Worm (Caenorhabditis elegans) whole organism, L2 larva: ENCODE results near the gene W06F12.2.

Experiments used
- C34F6.9 ChIP-seq: fragments of 150-350 bp; optimal IDR thresholded peaks from 2 replicates; lab custom pipeline; 2014; ENCODE audit warnings: missing biosample characterization, missing genetic modification characterization
- F13H6.1 ChIP-seq: sonication (generic microtip); optimal IDR thresholded peaks from 2 replicates; lab custom pipeline; 2016; ENCODE audit warnings: missing genetic modification characterization, missing compliant biosample characterization
- R02D3.7 ChIP-seq: fragments of 150-350 bp; optimal IDR thresholded peaks from 2 replicates; lab custom pipeline; 2014; ENCODE audit warnings: missing biosample characterization, missing genetic modification characterization
- Y55F3AM.14 ChIP-seq: fragments of 200-800 bp; sonication (Bioruptor generic); optimal IDR thresholded peaks from 2 replicates; lab custom pipeline; 2018; ENCODE audit warnings: mild to moderate bottlenecking, missing genetic modification characterization, missing compliant biosample characterization
- alr-1 ChIP-seq: fragments of 150-350 bp; optimal IDR thresholded peaks from 2 replicates; lab custom pipeline; 2014; ENCODE audit warnings: missing biosample characterization, missing genetic modification characterization
- blmp-1 ChIP-seq: sonication (generic microtip); optimal IDR thresholded peaks from 2 replicates; lab custom pipeline; 2017; ENCODE audit warnings: missing genetic modification characterization, mild to moderate bottlenecking, missing compliant biosample characterization, antibody characterized with exemption, moderate library complexity; ENCODE audit not compliant: insufficient read depth
- ceh-82 ChIP-seq: fragments of 150-350 bp; optimal IDR thresholded peaks from 2 replicates; lab custom pipeline; 2014; ENCODE audit warnings: missing biosample characterization, missing genetic modification characterization
- crh-2 ChIP-seq: sonication (generic microtip); optimal IDR thresholded peaks from 2 replicates; lab custom pipeline; 2017; ENCODE audit warnings: missing biosample characterization, missing genetic modification characterization
- elt-3 ChIP-seq: sonication (generic microtip); optimal IDR thresholded peaks from 2 replicates; lab custom pipeline; 2017; ENCODE audit warnings: missing biosample characterization, missing genetic modification characterization
- fos-1 ChIP-seq: fragments of 150-350 bp; optimal IDR thresholded peaks from 2 replicates; lab custom pipeline; 2014; ENCODE audit warnings: missing biosample characterization, missing genetic modification characterization
- gmeb-1 ChIP-seq: fragments of 150-350 bp; optimal IDR thresholded peaks from 2 replicates; lab custom pipeline; 2014; ENCODE audit warnings: missing biosample characterization, missing genetic modification characterization
- lin-11 ChIP-seq: fragments of 150-350 bp; sonication (generic microtip); optimal IDR thresholded peaks from 2 replicates; lab custom pipeline; 2014; ENCODE audit warnings: missing biosample characterization, missing genetic modification characterization, inconsistent platforms, mixed read lengths
- lin-13 ChIP-seq: fragments of 150-350 bp; optimal IDR thresholded peaks from 2 replicates; lab custom pipeline; 2014; ENCODE audit warnings: missing biosample characterization, missing genetic modification reagents, missing genetic modification characterization
- lsy-2 ChIP-seq, 2 experiments: fragments of 150-350 bp in 1 of 2; sonication (generic microtip) in 1 of 2; optimal IDR thresholded peaks; 2 replicates each; lab custom pipeline; 2014 to 2017; ENCODE audit warnings: missing biosample characterization in 2 of 2, missing genetic modification characterization in 2 of 2
- mab-5 ChIP-seq: fragments of 150-350 bp; optimal IDR thresholded peaks from 2 replicates; lab custom pipeline; 2014; ENCODE audit warnings: missing biosample characterization, missing genetic modification characterization
- mbf-1 ChIP-seq: sonication (generic microtip); optimal IDR thresholded peaks from 2 replicates; lab custom pipeline; 2017; ENCODE audit warnings: missing biosample characterization, missing genetic modification characterization
- mdl-1 ChIP-seq, 2 experiments: fragments of 150-350 bp in 1 of 2; sonication (generic microtip) in 1 of 2; optimal IDR thresholded peaks; 2 replicates each; lab custom pipeline; 2017; ENCODE audit warnings: missing biosample characterization in 2 of 2, missing genetic modification characterization in 2 of 2
- nhr-11 ChIP-seq: fragments of 150-350 bp; optimal IDR thresholded peaks from 2 replicates; lab custom pipeline; 2014; ENCODE audit warnings: missing biosample characterization, missing genetic modification characterization
- nhr-129 ChIP-seq: fragments of 150-350 bp; optimal IDR thresholded peaks from 2 replicates; lab custom pipeline; 2014; ENCODE audit warnings: missing biosample characterization, missing genetic modification characterization
- nhr-21 ChIP-seq: fragments of 150-350 bp; optimal IDR thresholded peaks from 2 replicates; lab custom pipeline; 2014; ENCODE audit warnings: missing biosample characterization, missing genetic modification characterization
- nhr-25 ChIP-seq: fragments of 150-350 bp; sonication (generic microtip); optimal IDR thresholded peaks from 3 replicates; lab custom pipeline; 2014; ENCODE audit warnings: missing biosample characterization, missing genetic modification characterization
- sem-4 ChIP-seq: fragments of 150-350 bp; optimal IDR thresholded peaks from 2 replicates; lab custom pipeline; 2014; ENCODE audit warnings: missing biosample characterization, missing genetic modification reagents, missing genetic modification characterization
- sma-3 ChIP-seq: sonication (generic microtip); optimal IDR thresholded peaks from 2 replicates; lab custom pipeline; 2016; ENCODE audit warnings: missing genetic modification reagents, missing genetic modification characterization, missing compliant biosample characterization
- sma-9 ChIP-seq, 2 experiments: fragments of 150-350 bp in 1 of 2; sonication (generic microtip) in 1 of 2; optimal IDR thresholded peaks; 2 replicates each; lab custom pipeline; 2014 to 2016; ENCODE audit warnings: missing genetic modification characterization in 2 of 2, mild to moderate bottlenecking in 1 of 2, missing biosample characterization in 1 of 2, missing compliant biosample characterization in 1 of 2, missing genetic modification reagents in 1 of 2, moderate library complexity in 1 of 2
- snpc-4 ChIP-seq: fragments of 150-350 bp; optimal IDR thresholded peaks from 2 replicates; lab custom pipeline; 2014; ENCODE audit warnings: missing biosample characterization, missing genetic modification characterization
- unc-39 ChIP-seq: fragments of 150-350 bp; optimal IDR thresholded peaks from 2 replicates; lab custom pipeline; 2014; ENCODE audit warnings: missing biosample characterization, missing genetic modification characterization
- unc-62 ChIP-seq: fragments of 150-350 bp; optimal IDR thresholded peaks from 2 replicates; lab custom pipeline; 2014; ENCODE audit warnings: missing biosample characterization, missing genetic modification reagents, missing genetic modification characterization
- ztf-1 ChIP-seq: fragments of 200-800 bp; sonication (Bioruptor generic); conservative IDR thresholded peaks from 2 replicates; pipeline ENCODE4 v1.3.6; 2022; ENCODE audit warnings: missing genetic modification characterization, missing compliant biosample characterization
- ztf-11 ChIP-seq: sonication (generic microtip); optimal IDR thresholded peaks from 2 replicates; lab custom pipeline; 2017; ENCODE audit warnings: missing biosample characterization, missing genetic modification characterization

Gene W06F12.2

ce11 chrIII:13765782-13766181 lies 34.3 kb upstream of the W06F12.2 start:
- no peak for TF ChIP-seq C34F6.9 (tag; lab: Kevin White, UChicago)
- TF ChIP-seq snpc-4, result no peak
- TF ChIP-seq lin-13 (GFP tag; lab: Kevin White, UChicago), result no peak
- no peak for TF ChIP-seq ztf-1 (GFP tag; lab: Robert Waterston, UW)

- TF ChIP-seq ztf-11 (tag; lab: Kevin White, UChicago), result no peak
- TF ChIP-seq unc-39 (tag; lab: Kevin White, UChicago), result no peak
- TF ChIP-seq crh-2, result peak; percentile 46
- no peak for TF ChIP-seq mdl-1 (tag; optimal IDR thresholded peaks at IDR 0.05; lab: Kevin White, UChicago)
- peak; percentile 47 for TF ChIP-seq sma-3
- TF ChIP-seq fos-1 (tag; lab: Kevin White, UChicago), result peak; percentile 90
- no peak for TF ChIP-seq mab-5
- peak; percentile 18 for TF ChIP-seq Y55F3AM.14
- TF ChIP-seq gmeb-1 (tag; lab: Kevin White, UChicago), result no peak
- TF ChIP-seq snpc-4, result peak; percentile 46
- no peak for TF ChIP-seq C34F6.9 (tag; lab: Kevin White, UChicago)
- TF ChIP-seq nhr-25, result peak; percentile 53
- peak in 1 of 2 experiments; percentile 1 for TF ChIP-seq lsy-2 (tag; optimal IDR thresholded peaks at IDR 0.05; lab: Kevin White, UChicago)
- TF ChIP-seq F13H6.1 (tag; lab: Kevin White, UChicago), result peak; percentile 10
- TF ChIP-seq blmp-1 (tag; lab: Kevin White, UChicago), result peak; percentile 56
- TF ChIP-seq ztf-1 (GFP tag; lab: Robert Waterston, UW), result no peak
- no peak for TF ChIP-seq lin-11 (tag; lab: Kevin White, UChicago)
- TF ChIP-seq nhr-129 (tag; lab: Kevin White, UChicago), result peak; percentile 54
- TF ChIP-seq sma-9 (GFP tag; optimal IDR thresholded peaks at IDR 0.05; lab: Kevin White, UChicago), result peak; percentile 10
- no peak for TF ChIP-seq sma-9 (tag; optimal IDR thresholded peaks at IDR 0.05; lab: Kevin White, UChicago)
- no peak for TF ChIP-seq nhr-21 (tag; lab: Kevin White, UChicago)
These were observed 32.0 kb upstream of the W06F12.2 start for ce11 chrIII:13763260-13764112.

ce11 chrIII:13762046-13762445 lies 30.6 kb upstream of the W06F12.2 start, which contains the start of gene dbn-1:
TSS of gene dbn-1 (minus strand) at chrIII:13762069.
- TF ChIP-seq unc-39 (tag; lab: Kevin White, UChicago) (no peak), sma-9 (GFP tag; optimal IDR thresholded peaks at IDR 0.05; lab: Kevin White, UChicago) (peak; percentile 31), sma-9 (tag; optimal IDR thresholded peaks at IDR 0.05; lab: Kevin White, UChicago) (no peak), fos-1 (tag; lab: Kevin White, UChicago) (peak; percentile 75), crh-2 (peak; percentile 38)

ce11 chrIII:13761022-13761421 lies 29.5 kb upstream of the W06F12.2 start:
- TF ChIP-seq unc-39 (tag; lab: Kevin White, UChicago) (no peak), sem-4 (tag; lab: Kevin White, UChicago) (no peak), R02D3.7 (no peak), mbf-1 (tag; lab: Kevin White, UChicago) (no peak), lin-11 (tag; lab: Kevin White, UChicago) (no peak), nhr-25 (no peak)
- TF ChIP-seq, all 48 proteins: peak for 0

- no peak for TF ChIP-seq unc-62 (GFP tag; lab: Kevin White, UChicago)
These were observed 28.2 kb upstream of the W06F12.2 start for ce11 chrIII:13759691-13760090.

ce11 chrIII:13755689-13756088 lies 24.2 kb upstream of the W06F12.2 start, which contains the start of gene toca-2:
TSS of gene toca-2 (plus strand) at chrIII:13755896.
- no peak for TF ChIP-seq lsy-2 (tag; optimal IDR thresholded peaks at IDR 0.05; lab: Kevin White, UChicago)
- TF ChIP-seq ceh-82 (tag; lab: Kevin White, UChicago), result no peak
- TF ChIP-seq sem-4 (tag; lab: Kevin White, UChicago), result no peak
- TF ChIP-seq mab-5, result no peak
- TF ChIP-seq alr-1 (tag; lab: Kevin White, UChicago), result no peak
- no peak for TF ChIP-seq sma-9 (GFP tag; optimal IDR thresholded peaks at IDR 0.05; lab: Kevin White, UChicago)
- no peak for TF ChIP-seq sma-9 (tag; optimal IDR thresholded peaks at IDR 0.05; lab: Kevin White, UChicago)
- TF ChIP-seq ztf-11 (tag; lab: Kevin White, UChicago), result no peak
- no peak for TF ChIP-seq elt-3 (tag; lab: Kevin White, UChicago)
- TF ChIP-seq C34F6.9 (tag; lab: Kevin White, UChicago), result no peak
- no peak for TF ChIP-seq nhr-11 (tag; lab: Kevin White, UChicago)
- TF ChIP-seq, all 48 proteins: peak for 0
